Worm (Caenorhabditis elegans) whole organism, L4 larva: ENCODE data around the gene srx-102.

ENCODE experiments used
- Y48G9A.11 ChIP-seq: fragments of 200-800 bp; sonication (Bioruptor generic); IDR thresholded peaks from 2 replicates; pipeline ENCODE4 v1.3.6; 2022; ENCODE audit warnings: missing genetic modification reagents, missing genetic modification characterization, missing compliant biosample characterization
- Y5F2A.4 ChIP-seq: fragments of 200-800 bp; sonication (Bioruptor generic); optimal IDR thresholded peaks from 2 replicates; lab custom pipeline; 2018; ENCODE audit warnings: mild to moderate bottlenecking, missing genetic modification characterization, missing compliant biosample characterization
- Y75B8A.6 ChIP-seq: fragments of 200-800 bp; sonication (Bioruptor generic); IDR thresholded peaks from 2 replicates; pipeline ENCODE4 v1.3.6; 2022; ENCODE audit warnings: missing genetic modification reagents, missing genetic modification characterization, missing compliant biosample characterization
- ama-1 ChIP-seq: fragments of 150-350 bp; optimal IDR thresholded peaks from 2 replicates; lab custom pipeline; 2014; ENCODE audit warnings: inconsistent platforms, mixed read lengths
- ceh-20 ChIP-seq: fragments of 200-800 bp; sonication (Bioruptor generic); IDR thresholded peaks from 2 replicates; pipeline ENCODE4 v1.3.6; 2022; ENCODE audit warnings: missing genetic modification reagents, missing genetic modification characterization, missing compliant biosample characterization
- ceh-44 ChIP-seq: fragments of 200-800 bp; sonication (Bioruptor generic); IDR thresholded peaks from 2 replicates; pipeline ENCODE4 v1.3.6; 2022; ENCODE audit warnings: missing genetic modification reagents, missing genetic modification characterization, missing compliant biosample characterization
- ceh-62 ChIP-seq: sonication (generic microtip); optimal IDR thresholded peaks from 2 replicates; lab custom pipeline; 2017; ENCODE audit warnings: missing biosample characterization, missing genetic modification characterization
- cey-2 ChIP-seq: sonication (generic microtip); optimal IDR thresholded peaks from 3 replicates; lab custom pipeline; 2017; ENCODE audit warnings: missing genetic modification characterization, mild to moderate bottlenecking, missing compliant biosample characterization, antibody characterized with exemption, borderline replicate concordance; ENCODE audit not compliant: insufficient read depth
- daf-8 ChIP-seq: fragments of 200-800 bp; sonication (Bioruptor generic); IDR thresholded peaks from 2 replicates; pipeline ENCODE4 v1.3.6; 2022; ENCODE audit warnings: missing genetic modification characterization, missing compliant biosample characterization
- dmd-8 ChIP-seq: fragments of 200-800 bp; sonication (Bioruptor generic); IDR thresholded peaks from 2 replicates; pipeline ENCODE4 v1.3.6; 2022; ENCODE audit warnings: missing genetic modification characterization, missing compliant biosample characterization
- dpl-1 ChIP-seq: fragments of 150-350 bp; optimal IDR thresholded peaks from 2 replicates; lab custom pipeline; 2014; ENCODE audit warnings: missing biosample characterization, missing genetic modification reagents, missing genetic modification characterization
- duxl-1 ChIP-seq: sonication (generic microtip); optimal IDR thresholded peaks from 2 replicates; lab custom pipeline; 2016; ENCODE audit warnings: mild to moderate bottlenecking, missing genetic modification characterization, moderate library complexity, missing compliant biosample characterization; ENCODE audit not compliant: poor library complexity
- egl-43 ChIP-seq: fragments of 200-800 bp; sonication (Bioruptor generic); IDR thresholded peaks from 2 replicates; pipeline ENCODE4 v1.3.6; 2022; ENCODE audit warnings: missing genetic modification reagents, missing genetic modification characterization, missing compliant biosample characterization
- hif-1 ChIP-seq, 2 experiments: sonication (generic microtip); optimal IDR thresholded peaks; 2 replicates each; lab custom pipeline; 2016 to 2017; ENCODE audit warnings: missing compliant biosample characterization in 2 of 2, missing genetic modification characterization in 2 of 2, missing genetic modification reagents in 2 of 2, missing genotype in 2 of 2, mild to moderate bottlenecking in 1 of 2
- hlh-30 ChIP-seq: sonication (generic microtip); optimal IDR thresholded peaks from 2 replicates; lab custom pipeline; 2017; ENCODE audit warnings: antibody characterized with exemption, mild to moderate bottlenecking, missing genetic modification characterization, missing compliant biosample characterization; ENCODE audit not compliant: insufficient read depth
- hmg-1.1 ChIP-seq: fragments of 200-800 bp; sonication (Bioruptor generic); IDR thresholded peaks from 2 replicates; pipeline ENCODE4 v1.3.6; 2022; ENCODE audit warnings: missing genetic modification reagents, missing genetic modification characterization, missing compliant biosample characterization
- lim-7 ChIP-seq: fragments of 200-800 bp; sonication (Bioruptor generic); IDR thresholded peaks from 2 replicates; pipeline ENCODE4 v1.3.6; 2022; ENCODE audit warnings: missing genetic modification characterization, missing compliant biosample characterization
- lin-13 ChIP-seq: fragments of 150-350 bp; optimal IDR thresholded peaks from 2 replicates; lab custom pipeline; 2014; ENCODE audit warnings: missing biosample characterization, missing genetic modification reagents, missing genetic modification characterization
- lin-39 ChIP-seq: fragments of 150-350 bp; optimal IDR thresholded peaks from 2 replicates; lab custom pipeline; 2014; ENCODE audit warnings: missing biosample characterization, missing genetic modification reagents, missing genetic modification characterization
- madf-5 ChIP-seq, 2 experiments: fragments of 200-800 bp; sonication (Bioruptor generic); IDR thresholded peaks; 2 replicates each; pipeline ENCODE4 v1.3.6; 2022; ENCODE audit warnings: missing compliant biosample characterization in 2 of 2, missing genetic modification characterization in 2 of 2
- mdt-29 ChIP-seq: fragments of 200-800 bp; sonication (Bioruptor generic); IDR thresholded peaks from 2 replicates; pipeline ENCODE4 v1.3.6; 2022; ENCODE audit warnings: missing genetic modification reagents, missing genetic modification characterization, missing compliant biosample characterization
- mxl-2 ChIP-seq: fragments of 200-800 bp; sonication (Bioruptor generic); conservative IDR thresholded peaks from 2 replicates; pipeline ENCODE4 v1.3.6; 2022; ENCODE audit warnings: missing genetic modification reagents, missing genetic modification characterization, missing compliant biosample characterization
- mxl-3 ChIP-seq: fragments of 200-800 bp; sonication (Bioruptor generic); optimal IDR thresholded peaks from 2 replicates; lab custom pipeline; 2018; ENCODE audit warnings: mild to moderate bottlenecking, missing genetic modification characterization, missing compliant biosample characterization
- nhr-11 ChIP-seq: fragments of 150-350 bp; optimal IDR thresholded peaks from 2 replicates; lab custom pipeline; 2014; ENCODE audit warnings: missing biosample characterization, missing genetic modification characterization
- nhr-237 ChIP-seq: sonication (generic microtip); optimal IDR thresholded peaks from 2 replicates; lab custom pipeline; 2017; ENCODE audit warnings: missing biosample characterization, missing genetic modification characterization
- nhr-6 ChIP-seq: fragments of 150-350 bp; optimal IDR thresholded peaks from 2 replicates; lab custom pipeline; 2014; ENCODE audit warnings: missing biosample characterization, missing genetic modification characterization
- php-3 ChIP-seq: fragments of 200-800 bp; sonication (Bioruptor generic); IDR thresholded peaks from 2 replicates; pipeline ENCODE4 v1.3.6; 2022; ENCODE audit warnings: missing genetic modification reagents, missing genetic modification characterization, missing compliant biosample characterization
- saeg-2 ChIP-seq: fragments of 200-800 bp; sonication (Bioruptor generic); IDR thresholded peaks from 2 replicates; pipeline ENCODE4 v1.3.6; 2022; ENCODE audit warnings: missing genetic modification reagents, missing genetic modification characterization, missing compliant biosample characterization
- set-16 ChIP-seq: fragments of 200-800 bp; sonication (Bioruptor generic); IDR thresholded peaks from 2 replicates; pipeline ENCODE4 v1.3.6; 2022; ENCODE audit warnings: missing genetic modification reagents, missing genetic modification characterization, missing compliant biosample characterization
- spr-1 ChIP-seq: sonication (generic microtip); optimal IDR thresholded peaks from 2 replicates; lab custom pipeline; 2016; ENCODE audit warnings: mild to moderate bottlenecking, missing genetic modification characterization, missing compliant biosample characterization
- zip-11 ChIP-seq: fragments of 200-800 bp; sonication (Bioruptor generic); IDR thresholded peaks from 2 replicates; pipeline ENCODE4 v1.3.6; 2022; ENCODE audit warnings: missing genetic modification characterization, missing compliant biosample characterization
- ztf-11 ChIP-seq: fragments of 150-350 bp; optimal IDR thresholded peaks from 2 replicates; lab custom pipeline; 2014; ENCODE audit warnings: missing biosample characterization, missing genetic modification characterization

srx-102 gene

DNA sequence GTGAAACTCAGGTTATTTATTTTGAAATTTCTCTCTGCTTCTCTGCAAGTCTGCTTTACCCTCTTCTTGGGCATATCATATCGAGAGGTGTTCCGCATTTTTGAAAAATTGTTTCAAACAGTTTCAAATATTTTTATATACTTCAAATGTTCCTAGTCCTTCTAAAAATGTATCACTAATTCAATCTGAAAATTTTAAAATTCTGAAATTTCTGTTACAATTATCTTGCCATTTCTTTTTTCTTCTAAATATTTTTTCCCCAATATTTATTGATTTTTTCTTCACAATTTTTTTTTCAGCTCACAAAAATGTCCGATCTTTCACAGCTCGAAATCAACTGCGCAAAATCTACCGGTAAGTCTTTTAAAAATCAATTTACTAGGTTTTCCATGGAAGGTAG is 34.8 kb downstream of the srx-102 start, which contains the start of gene F19B10.4:
Gene F19B10.4, plus strand, starts transcription at position 301 of the 400 bp plus-strand sequence.
- TF ChIP-seq dmd-8 = no peak
- no peak for TF ChIP-seq mxl-2 (GFP tag; lab: Robert Waterston, UW)
- no peak for TF ChIP-seq lim-7 (GFP tag; lab: Robert Waterston, UW)
- TF ChIP-seq madf-5 (GFP tag; IDR thresholded peaks at IDR 0.05; lab: Robert Waterston, UW) = no peak

- TF ChIP-seq hif-1 (tag; optimal IDR thresholded peaks at IDR 0.05; lab: Kevin White, UChicago) (no peak), mxl-3 (GFP tag; lab: Kevin White, UChicago) (no peak), egl-43 (GFP tag; lab: Robert Waterston, UW) (no peak), lin-13 (GFP tag; lab: Kevin White, UChicago) (no peak), dpl-1 (GFP tag; lab: Kevin White, UChicago) (no peak), saeg-2 (GFP tag; lab: Robert Waterston, UW) (no peak), nhr-11 (tag; lab: Kevin White, UChicago) (no peak), dmd-8 (no peak), mxl-2 (GFP tag; lab: Robert Waterston, UW) (no peak), lim-7 (GFP tag; lab: Robert Waterston, UW) (no peak), daf-8 (no peak), nhr-237 (tag; lab: Kevin White, UChicago) (no peak), ceh-44 (GFP tag; lab: Robert Waterston, UW) (no peak), Y5F2A.4 (no peak), hmg-1.1 (no peak), set-16 (GFP tag; lab: Robert Waterston, UW) (no peak), mdt-29 (GFP tag; lab: Robert Waterston, UW) (no peak), Y48G9A.11 (no peak), duxl-1 (tag; lab: Kevin White, UChicago) (no peak)
Observed at ce11 chrII:3655378-3655777, 39.2 kb downstream of the srx-102 start, which contains the start of gene F19B10.5. Gene F19B10.5 (plus strand): TSS chrII:3655678.

DNA sequence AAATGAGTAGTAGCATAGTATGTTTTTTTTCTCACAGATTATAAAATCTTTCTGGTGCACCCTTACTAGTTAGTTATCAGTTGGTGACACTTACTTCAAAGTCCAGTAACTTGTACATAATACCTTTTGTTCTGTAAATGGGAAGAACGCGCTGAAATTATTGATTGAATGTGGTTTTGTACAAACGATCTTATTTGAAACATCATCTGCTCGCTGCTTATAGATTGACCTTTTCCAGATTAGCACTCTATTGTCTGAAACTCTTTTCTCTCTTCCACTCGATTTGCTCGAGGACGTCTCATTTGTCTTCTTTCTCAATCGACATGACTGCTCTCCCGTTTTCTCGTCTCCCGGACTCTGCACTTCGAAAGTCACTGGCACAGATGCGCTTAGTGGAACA is 47.5 kb downstream of the srx-102 start, which contains the start of gene fbxb-33:
Gene fbxb-33, plus strand, starts transcription at position 301 of the 400 bp plus-strand sequence.
- TF ChIP-seq spr-1 (tag; lab: Kevin White, UChicago) (no peak), zip-11 (no peak), Y75B8A.6 (GFP tag; lab: Robert Waterston, UW) (no peak), ama-1 (lab: Kevin White, UChicago) (no peak), lin-39 (no peak), ceh-62 (no peak), php-3 (no peak), ztf-11 (tag; lab: Kevin White, UChicago) (no peak), hmg-1.1 (no peak), ceh-20 (GFP tag; lab: Robert Waterston, UW) (no peak), dmd-8 (no peak), hlh-30 (no peak), nhr-6 (tag; lab: Kevin White, UChicago) (no peak), cey-2 (tag; lab: Kevin White, UChicago) (no peak)
